Worm (Caenorhabditis elegans) whole organism, midembryonic: ENCODE measurements around the gene F54F7.2.

ENCODE experiments used
- klf-2 ChIP-seq: fragments of 200-800 bp; sonication (Bioruptor generic); conservative IDR thresholded peaks from 2 replicates; pipeline ENCODE4 v1.3.6; 2022; ENCODE audit warnings: missing genetic modification reagents, missing genetic modification characterization, missing compliant biosample characterization
- med-1 ChIP-seq: sonication (generic microtip); optimal IDR thresholded peaks from 2 replicates; lab custom pipeline; 2017; ENCODE audit warnings: missing genetic modification characterization, mild to moderate bottlenecking, missing compliant biosample characterization, antibody characterized with exemption, missing genetic modification reagents; ENCODE audit not compliant: insufficient read depth
- ztf-23 ChIP-seq: fragments of 200-800 bp; sonication (Bioruptor generic); IDR thresholded peaks from 2 replicates; pipeline ENCODE4 v1.3.6; 2022; ENCODE audit warnings: missing genetic modification reagents, missing genetic modification characterization, missing compliant biosample characterization
- ztf-29 ChIP-seq: fragments of 200-800 bp; sonication (Bioruptor generic); IDR thresholded peaks from 2 replicates; pipeline ENCODE4 v1.3.6; 2022; ENCODE audit warnings: missing genetic modification reagents, missing genetic modification characterization, missing compliant biosample characterization

- TF ChIP-seq ztf-23 (GFP tag; lab: Robert Waterston, UW), result no peak
- no peak for TF ChIP-seq ztf-29 (GFP tag; lab: Robert Waterston, UW)
- TF ChIP-seq klf-2, result no peak
- no peak for TF ChIP-seq med-1 (GFP tag; lab: Kevin White, UChicago)
Observed at ce11 chrX:11814667-11815066, 28.8 kb upstream of the F54F7.2 start, which contains the start of gene C34E11.2.
